Fruit fly (Drosophila melanogaster) whole organism, embryonic: Measurements from ENCODE around the gene CG33268.

Source experiments
- ATbp ChIP-seq: fragments of 200-800 bp; sonication (Bioruptor generic); optimal IDR thresholded peaks from 2 replicates; lab custom pipeline; 2017; ENCODE audit warnings: missing biosample characterization, mild to moderate bottlenecking, missing genetic modification characterization, missing genetic modification reagents
- CG10462 ChIP-seq: fragments of 200-800 bp; sonication (Bioruptor generic); optimal IDR thresholded peaks from 2 replicates; lab custom pipeline; 2016; ENCODE audit warnings: missing biosample characterization, missing genetic modification characterization
- CG10959 ChIP-seq: fragments of 200-800 bp; sonication (Bioruptor generic); IDR thresholded peaks from 2 replicates; pipeline ENCODE4 v1.3.6; 2022; ENCODE audit warnings: missing biosample characterization, missing genetic modification characterization
- CG10979 ChIP-seq: fragments of 200-800 bp; sonication (Bioruptor generic); optimal IDR thresholded peaks from 2 replicates; lab custom pipeline; 2018; ENCODE audit warnings: missing biosample characterization, mild to moderate bottlenecking, missing genetic modification characterization, moderate library complexity
- CG11504 ChIP-seq: fragments of 200-800 bp; sonication (Bioruptor generic); optimal IDR thresholded peaks from 3 replicates; lab custom pipeline; 2019; ENCODE audit warnings: missing biosample characterization, mild to moderate bottlenecking, missing genetic modification characterization, moderate library complexity
- CG14710 ChIP-seq: fragments of 200-800 bp; sonication (Bioruptor generic); optimal IDR thresholded peaks from 3 replicates; lab custom pipeline; 2019; ENCODE audit warnings: missing biosample characterization, mild to moderate bottlenecking, missing genetic modification characterization, moderate library complexity
- CG15073 ChIP-seq: fragments of 200-800 bp; sonication (Bioruptor generic); optimal IDR thresholded peaks from 2 replicates; lab custom pipeline; 2016; ENCODE audit warnings: missing biosample characterization, missing genetic modification characterization
- CG15269 ChIP-seq: fragments of 200-800 bp; sonication (Bioruptor generic); optimal IDR thresholded peaks from 2 replicates; lab custom pipeline; 2018; ENCODE audit warnings: missing biosample characterization, mild to moderate bottlenecking, missing genetic modification characterization, moderate library complexity
- CG16813 ChIP-seq: fragments of 200-800 bp; sonication (Bioruptor generic); IDR thresholded peaks from 3 replicates; pipeline ENCODE4 v1.3.6; 2022; ENCODE audit warnings: missing biosample characterization, missing genetic modification characterization; ENCODE audit not compliant: partially characterized antibody
- CG17361 ChIP-seq: fragments of 200-800 bp; sonication (Bioruptor generic); IDR thresholded peaks from 3 replicates; pipeline ENCODE4 v1.3.6; 2022; ENCODE audit warnings: missing biosample characterization, missing genetic modification characterization
- CG17385 ChIP-seq: fragments of 200-800 bp; sonication (Bioruptor generic); optimal IDR thresholded peaks from 3 replicates; lab custom pipeline; 2018; ENCODE audit warnings: missing biosample characterization, mild to moderate bottlenecking, missing genetic modification characterization
- CG17829 ChIP-seq: fragments of 200-800 bp; optimal IDR thresholded peaks from 2 replicates; lab custom pipeline; 2019; ENCODE audit warnings: missing biosample characterization, mild to moderate bottlenecking, missing genetic modification characterization, moderate library complexity
- CG2202 ChIP-seq: fragments of 200-800 bp; sonication (Bioruptor generic); optimal IDR thresholded peaks from 2 replicates; lab custom pipeline; 2018; ENCODE audit warnings: missing biosample characterization, mild to moderate bottlenecking, missing genetic modification characterization
- CG3065 ChIP-seq: fragments of 200-800 bp; sonication (Bioruptor generic); optimal IDR thresholded peaks from 2 replicates; lab custom pipeline; 2016; ENCODE audit warnings: missing biosample characterization, missing genetic modification characterization
- CG33557 ChIP-seq: fragments of 200-800 bp; sonication (Bioruptor generic); optimal IDR thresholded peaks from 2 replicates; lab custom pipeline; 2019; ENCODE audit warnings: missing biosample characterization, mild to moderate bottlenecking, missing genetic modification characterization, moderate library complexity
- CG6654 ChIP-seq: fragments of 200-800 bp; sonication (Bioruptor generic); optimal IDR thresholded peaks from 2 replicates; lab custom pipeline; 2017; ENCODE audit warnings: missing biosample characterization, mild to moderate bottlenecking, missing genetic modification characterization
- CHES-1-like ChIP-seq: fragments of 200-800 bp; sonication (Bioruptor generic); optimal IDR thresholded peaks from 2 replicates; lab custom pipeline; 2016; ENCODE audit warnings: missing biosample characterization, missing genetic modification characterization
- Chrac-16 ChIP-seq: fragments of 200-800 bp; sonication (Bioruptor generic); optimal IDR thresholded peaks from 3 replicates; lab custom pipeline; 2016; ENCODE audit warnings: missing biosample characterization, missing genetic modification characterization
- D ChIP-seq, 2 experiments: fragments of 200-800 bp in 1 of 2; fragments of >200 bp in 1 of 2; sonication (Bioruptor generic) in 1 of 2; optimal IDR thresholded peaks; 2 replicates in 1 of 2; 3 replicates in 1 of 2; lab custom pipeline; 2017; ENCODE audit warnings: mild to moderate bottlenecking in 1 of 2, missing biosample characterization in 1 of 2, missing genetic modification characterization in 1 of 2, missing genetic modification reagents in 1 of 2
- Dek ChIP-seq: fragments of 200-800 bp; sonication (Bioruptor generic); optimal IDR thresholded peaks from 3 replicates; lab custom pipeline; 2019; ENCODE audit warnings: missing biosample characterization, mild to moderate bottlenecking, missing genetic modification characterization, moderate library complexity
- Ets65A ChIP-seq: fragments of 200-800 bp; sonication (Bioruptor generic); peaks from one replicate; lab custom pipeline; 2016; ENCODE audit warnings: missing biosample characterization, missing genetic modification characterization
- H2.0 ChIP-seq: fragments of 200-800 bp; sonication (Bioruptor generic); IDR thresholded peaks from 2 replicates; pipeline ENCODE4 v1.3.6; 2022; ENCODE audit warnings: missing biosample characterization, missing genetic modification characterization
- Hr3 ChIP-seq: fragments of 200-800 bp; sonication (Bioruptor generic); optimal IDR thresholded peaks from 3 replicates; lab custom pipeline; 2016; ENCODE audit warnings: missing biosample characterization, missing genetic modification characterization
- Hsf ChIP-seq: fragments of 200-800 bp; sonication (Bioruptor generic); optimal IDR thresholded peaks from 3 replicates; lab custom pipeline; 2016; ENCODE audit warnings: missing biosample characterization, missing genetic modification characterization
- Sox100B ChIP-seq: fragments of 200-800 bp; sonication (Bioruptor generic); optimal IDR thresholded peaks from 3 replicates; lab custom pipeline; 2018; ENCODE audit warnings: missing biosample characterization, mild to moderate bottlenecking, missing genetic modification characterization
- Sox102F ChIP-seq: fragments of 200-800 bp; sonication (Bioruptor generic); optimal IDR thresholded peaks from 2 replicates; lab custom pipeline; 2018; ENCODE audit warnings: missing biosample characterization, mild to moderate bottlenecking, missing genetic modification characterization, moderate library complexity
- Vsx1 ChIP-seq: fragments of 200-800 bp; sonication (Bioruptor generic); optimal IDR thresholded peaks from 2 replicates; lab custom pipeline; 2017; ENCODE audit warnings: missing biosample characterization, mild to moderate bottlenecking, missing genetic modification characterization, missing genetic modification reagents
- Xbp1 ChIP-seq: fragments of 200-800 bp; sonication (Bioruptor generic); optimal IDR thresholded peaks from 3 replicates; lab custom pipeline; 2016; ENCODE audit warnings: missing biosample characterization, mild to moderate bottlenecking, missing genetic modification characterization
- bcd ChIP-seq: fragments of 200-800 bp; sonication (Bioruptor generic); optimal IDR thresholded peaks from 2 replicates; lab custom pipeline; 2017; ENCODE audit warnings: missing biosample characterization, mild to moderate bottlenecking, missing genetic modification characterization
- cg ChIP-seq: fragments of 200-800 bp; sonication (Bioruptor generic); optimal IDR thresholded peaks from 3 replicates; lab custom pipeline; 2019; ENCODE audit warnings: missing biosample characterization, mild to moderate bottlenecking, missing genetic modification characterization, moderate library complexity
- chm ChIP-seq: fragments of 200-800 bp; sonication (Bioruptor generic); IDR thresholded peaks from 2 replicates; pipeline ENCODE4 v1.3.6; 2022; ENCODE audit warnings: missing biosample characterization, missing genetic modification characterization
- dati ChIP-seq: fragments of 200-800 bp; sonication (Bioruptor generic); IDR thresholded peaks from 2 replicates; pipeline ENCODE4 v1.3.6; 2022; ENCODE audit warnings: missing biosample characterization, missing genetic modification characterization
- dmrt99B ChIP-seq: fragments of 200-800 bp; sonication (Bioruptor generic); optimal IDR thresholded peaks from 2 replicates; lab custom pipeline; 2018; ENCODE audit warnings: missing biosample characterization, mild to moderate bottlenecking, missing genetic modification characterization, moderate library complexity
- dpn ChIP-seq, 2 experiments: fragments of 200-800 bp; sonication (Bioruptor generic); optimal IDR thresholded peaks; 3 replicates each; lab custom pipeline; 2016; ENCODE audit warnings: missing biosample characterization in 2 of 2, missing genetic modification characterization in 2 of 2
- fu2 ChIP-seq: fragments of 200-800 bp; sonication (Bioruptor generic); optimal IDR thresholded peaks from 2 replicates; lab custom pipeline; 2016; ENCODE audit warnings: missing biosample characterization, missing genetic modification characterization
- gcm ChIP-seq: fragments of 200-800 bp; sonication (Bioruptor generic); optimal IDR thresholded peaks from 2 replicates; lab custom pipeline; 2019; ENCODE audit warnings: missing biosample characterization, mild to moderate bottlenecking, missing genetic modification characterization, moderate library complexity
- gem ChIP-seq: fragments of 200-800 bp; sonication (Bioruptor generic); optimal IDR thresholded peaks from 2 replicates; lab custom pipeline; 2019; ENCODE audit warnings: missing biosample characterization, mild to moderate bottlenecking, missing genetic modification characterization, moderate library complexity
- grau ChIP-seq: fragments of 200-800 bp; optimal IDR thresholded peaks from 3 replicates; lab custom pipeline; 2019; ENCODE audit warnings: missing biosample characterization, mild to moderate bottlenecking, missing genetic modification characterization, moderate library complexity
- ham ChIP-seq: fragments of 200-800 bp; sonication (Bioruptor generic); IDR thresholded peaks from 2 replicates; pipeline ENCODE4 v1.3.6; 2022; ENCODE audit warnings: missing biosample characterization, missing genetic modification characterization
- inv ChIP-seq: fragments of 200-800 bp; sonication (Bioruptor generic); IDR thresholded peaks from 2 replicates; pipeline ENCODE4 v1.3.6; 2022; ENCODE audit warnings: missing biosample characterization, missing genetic modification characterization; ENCODE audit not compliant: partially characterized antibody
- kay ChIP-seq: fragments of 200-800 bp; sonication (Bioruptor generic); optimal IDR thresholded peaks from 2 replicates; lab custom pipeline; 2016; ENCODE audit warnings: missing biosample characterization, missing genetic modification characterization
- lab ChIP-seq: fragments of 200-800 bp; sonication (Bioruptor generic); optimal IDR thresholded peaks from 3 replicates; lab custom pipeline; 2017; ENCODE audit warnings: missing biosample characterization, missing genetic modification characterization, mild to moderate bottlenecking, moderate library complexity, missing genetic modification reagents
- lola ChIP-seq, 3 experiments: fragments of >200 bp in 2 of 3; fragments of 200-800 bp in 1 of 3; sonication (Bioruptor generic) in 1 of 3; optimal IDR thresholded peaks; 2 replicates each; lab custom pipeline; 2017 to 2019; ENCODE audit warnings: missing biosample characterization in 3 of 3, missing genetic modification characterization in 3 of 3, mild to moderate bottlenecking in 1 of 3, moderate library complexity in 1 of 3
- row ChIP-seq: fragments of 200-800 bp; sonication (Bioruptor generic); IDR thresholded peaks from 3 replicates; pipeline ENCODE4 v1.3.6; 2022; ENCODE audit warnings: missing biosample characterization, missing genetic modification characterization
- sc ChIP-seq, 3 experiments: fragments of >200 bp in 2 of 3; fragments of 200-800 bp in 1 of 3; sonication (Bioruptor generic) in 1 of 3; optimal IDR thresholded peaks; 2 replicates in 2 of 3; 3 replicates in 1 of 3; lab custom pipeline; 2017; ENCODE audit warnings: mild to moderate bottlenecking in 1 of 3, missing biosample characterization in 1 of 3, missing genetic modification characterization in 1 of 3, missing genetic modification reagents in 1 of 3
- sens ChIP-seq: fragments of 200-800 bp; sonication (Bioruptor generic); peaks from one replicate; lab custom pipeline; 2016; ENCODE audit warnings: missing biosample characterization, missing genetic modification characterization
- sisA ChIP-seq: fragments of 200-800 bp; sonication (Bioruptor generic); IDR thresholded peaks from 2 replicates; pipeline ENCODE4 v1.3.6; 2022; ENCODE audit warnings: missing biosample characterization, missing genetic modification characterization
- sob ChIP-seq: fragments of 200-800 bp; sonication (Bioruptor generic); IDR thresholded peaks from 2 replicates; pipeline ENCODE4 v1.3.6; 2022; ENCODE audit warnings: missing biosample characterization, missing genetic modification characterization
- tup ChIP-seq: fragments of 200-800 bp; sonication (Bioruptor generic); optimal IDR thresholded peaks from 2 replicates; lab custom pipeline; 2016; ENCODE audit warnings: missing biosample characterization, mild to moderate bottlenecking, missing genetic modification characterization, moderate library complexity

The CG33268 gene

dm6 chr3L:11551949-11552348 is 39.1 kb downstream of the CG33268 start (continued):
- peak; percentile 20 for TF ChIP-seq Hr3
- peak; percentile 6 for TF ChIP-seq kay (GFP tag; lab: Kevin White, UChicago)
- TF ChIP-seq Xbp1 (GFP tag; lab: Kevin White, UChicago), result peak; percentile 31
- TF ChIP-seq lola (GFP tag; optimal IDR thresholded peaks at IDR 0.05; lab: Kevin White, UChicago), result peak in 1 of 3 experiments; percentile 74
- TF ChIP-seq inv (GFP tag; lab: Robert Waterston, UW), result no peak
- peak; percentile 9 for TF ChIP-seq Sox100B (GFP tag; lab: Kevin White, UChicago)
- peak; percentile 39; the same call in 1 of the 2 replicates for TF ChIP-seq CG10959 (GFP tag; lab: Robert Waterston, UW)
- TF ChIP-seq sisA (GFP tag; lab: Robert Waterston, UW), result peak; percentile 45
- TF ChIP-seq D (optimal IDR thresholded peaks at IDR 0.05; lab: Kevin White, UChicago), result no peak
- TF ChIP-seq D (GFP tag; optimal IDR thresholded peaks at IDR 0.05; lab: Kevin White, UChicago), result peak; percentile 23
- peak; percentile 45 for TF ChIP-seq Chrac-16 (GFP tag; lab: Kevin White, UChicago)
- no peak for TF ChIP-seq ham (GFP tag; lab: Robert Waterston, UW)
- peak; percentile 2 for TF ChIP-seq CG17385 (GFP tag; lab: Kevin White, UChicago)
- no peak for TF ChIP-seq CG15073 (GFP tag; lab: Kevin White, UChicago)
- TF ChIP-seq H2.0 (GFP tag; lab: Robert Waterston, UW), result 0 out of 2 replicates have a peak, but pooled peaks have one; percentile 26
- no peak for TF ChIP-seq sc (optimal IDR thresholded peaks at IDR 0.05; lab: Kevin White, UChicago)
- peak; percentile 36 for TF ChIP-seq sc (GFP tag; optimal IDR thresholded peaks at IDR 0.05; lab: Kevin White, UChicago)
- TF ChIP-seq dpn (GFP tag; optimal IDR thresholded peaks at IDR 0.05; lab: Kevin White, UChicago), result peak; percentile 19 to 37
- peak; percentile 30 for TF ChIP-seq CG15269
- TF ChIP-seq gem (tag; lab: Kevin White, UChicago), result peak; percentile 68
- TF ChIP-seq CG17829 (tag; lab: Kevin White, UChicago), result peak; percentile 55
- 0 out of 3 replicates have a peak, but pooled peaks have one; percentile 21 for TF ChIP-seq CG16813
- no peak for TF ChIP-seq CG3065 (GFP tag; lab: Kevin White, UChicago)
- TF ChIP-seq dati (GFP tag; lab: Robert Waterston, UW), result no peak
- TF ChIP-seq CG10462 (GFP tag; lab: Kevin White, UChicago), result peak; percentile 22
- no peak for TF ChIP-seq tup (GFP tag; lab: Kevin White, UChicago)
- peak; percentile 51; the same call in 1 of the 3 replicates for TF ChIP-seq CG17361 (GFP tag; lab: Robert Waterston, UW)
- TF ChIP-seq CG14710 (tag; lab: Kevin White, UChicago), result peak; percentile 59
- peak; percentile 40 for TF ChIP-seq grau
- no peak for TF ChIP-seq fu2 (GFP tag; lab: Kevin White, UChicago)
- TF ChIP-seq CG6654 (GFP tag; lab: Kevin White, UChicago), result no peak
- TF ChIP-seq lab (GFP tag; lab: Kevin White, UChicago), result peak; percentile 16
- TF ChIP-seq sens, result peak; percentile 87
- peak; percentile 5 for TF ChIP-seq Dek (tag; lab: Kevin White, UChicago)
- no peak for TF ChIP-seq Vsx1 (GFP tag; lab: Kevin White, UChicago)
- TF ChIP-seq cg (GFP tag; lab: Kevin White, UChicago), result no peak
- TF ChIP-seq sob (GFP tag; lab: Robert Waterston, UW), result no peak
- peak; percentile 82 for TF ChIP-seq Ets65A
- TF ChIP-seq CG11504, result peak; percentile 48
- peak; percentile 60 for TF ChIP-seq dmrt99B (tag; lab: Kevin White, UChicago)
- TF ChIP-seq ATbp (GFP tag; lab: Kevin White, UChicago), result peak; percentile 41
- peak; percentile 12 for TF ChIP-seq bcd
- TF ChIP-seq chm, result no peak
- peak; percentile 45 for TF ChIP-seq gcm (GFP tag; lab: Kevin White, UChicago)
- peak; percentile 46 for TF ChIP-seq CG33557 (GFP tag; lab: Kevin White, UChicago)
- TF ChIP-seq Hsf, result peak; percentile 14
- peak; percentile 53 for TF ChIP-seq row
- peak; percentile 41 for TF ChIP-seq CG2202 (tag; lab: Kevin White, UChicago)
- peak; percentile 53 for TF ChIP-seq Sox102F (GFP tag; lab: Kevin White, UChicago)
- TF ChIP-seq CHES-1-like (GFP tag; lab: Kevin White, UChicago), result peak; percentile 4
- TF ChIP-seq CG10979 (tag; lab: Kevin White, UChicago), result peak; percentile 75
